Fruit fly (Drosophila melanogaster) whole organism, embryonic: ENCODE measurements around the gene CG43245.
A peak's percentile ranks its signal among the peaks of the same experiment; 100 is the strongest.

Experiments used
- Adf1 ChIP-seq: fragments of 200-800 bp; sonication (Bioruptor generic); IDR thresholded peaks from 2 replicates; pipeline ENCODE4 v1.3.6; 2022; ENCODE audit warnings: missing biosample characterization, missing genetic modification characterization
- Awh ChIP-seq: fragments of 200-800 bp; sonication (Bioruptor generic); IDR thresholded peaks from 2 replicates; pipeline ENCODE4, ENCODE4 v1.3.6; 2022; ENCODE audit warnings: missing biosample characterization, missing genetic modification characterization
- B-H2 ChIP-seq: fragments of 200-800 bp; sonication (Bioruptor generic); optimal IDR thresholded peaks from 2 replicates; lab custom pipeline; 2018; ENCODE audit warnings: missing biosample characterization, mild to moderate bottlenecking, missing genetic modification characterization
- CG13424 ChIP-seq: fragments of 200-800 bp; sonication (Bioruptor generic); optimal IDR thresholded peaks from 2 replicates; lab custom pipeline; 2019; ENCODE audit warnings: missing biosample characterization, mild to moderate bottlenecking, missing genetic modification characterization, moderate library complexity
- CG14014 ChIP-seq: fragments of 200-800 bp; sonication (Bioruptor generic); IDR thresholded peaks from 2 replicates; pipeline ENCODE4 v1.3.6; 2022; ENCODE audit warnings: missing biosample characterization, missing genetic modification characterization
- CG2116 ChIP-seq: fragments of 200-800 bp; sonication (Bioruptor generic); optimal IDR thresholded peaks from 3 replicates; lab custom pipeline; 2018; ENCODE audit warnings: missing biosample characterization, mild to moderate bottlenecking, missing genetic modification characterization
- CG2202 ChIP-seq: fragments of 200-800 bp; sonication (Bioruptor generic); optimal IDR thresholded peaks from 2 replicates; lab custom pipeline; 2018; ENCODE audit warnings: missing biosample characterization, mild to moderate bottlenecking, missing genetic modification characterization
- CG2889 ChIP-seq: fragments of 200-800 bp; sonication (Bioruptor generic); IDR thresholded peaks from 3 replicates; pipeline ENCODE4 v1.3.6; 2022; ENCODE audit warnings: missing biosample characterization, missing genetic modification characterization
- CG30403 ChIP-seq: fragments of 200-800 bp; sonication (Bioruptor generic); optimal IDR thresholded peaks from 3 replicates; lab custom pipeline; 2016; ENCODE audit warnings: missing biosample characterization, missing genetic modification characterization
- CG34376 ChIP-seq: fragments of 200-800 bp; sonication (Bioruptor generic); optimal IDR thresholded peaks from 2 replicates; lab custom pipeline; 2018; ENCODE audit warnings: missing biosample characterization, mild to moderate bottlenecking, missing genetic modification characterization
- CG4730 ChIP-seq: fragments of 200-800 bp; sonication (Bioruptor generic); IDR thresholded peaks from 2 replicates; pipeline ENCODE4 v1.3.6; 2022; ENCODE audit warnings: missing biosample characterization, missing genetic modification characterization
- CG6689 ChIP-seq: fragments of 200-800 bp; sonication (Bioruptor generic); IDR thresholded peaks from 2 replicates; pipeline ENCODE4 v1.3.6; 2022; ENCODE audit warnings: missing biosample characterization, missing genetic modification characterization
- CG6854 ChIP-seq: fragments of 200-800 bp; sonication (Bioruptor generic); optimal IDR thresholded peaks from 3 replicates; lab custom pipeline; 2017; ENCODE audit warnings: missing biosample characterization, mild to moderate bottlenecking, missing genetic modification characterization
- CG7357 ChIP-seq: fragments of 200-800 bp; sonication (Bioruptor generic); IDR thresholded peaks from 3 replicates; pipeline ENCODE4 v1.3.6; 2022; ENCODE audit warnings: missing biosample characterization, missing genetic modification characterization
- CG7839 ChIP-seq: fragments of 200-800 bp; sonication (Bioruptor generic); optimal IDR thresholded peaks from 3 replicates; lab custom pipeline; 2018; ENCODE audit warnings: missing biosample characterization, mild to moderate bottlenecking, missing genetic modification characterization, moderate library complexity
- CG7928 ChIP-seq: fragments of 200-800 bp; sonication (Bioruptor generic); optimal IDR thresholded peaks from 2 replicates; lab custom pipeline; 2017; ENCODE audit warnings: missing biosample characterization, mild to moderate bottlenecking, missing genetic modification characterization
- CG9609 ChIP-seq: fragments of 200-800 bp; sonication (Bioruptor generic); optimal IDR thresholded peaks from 3 replicates; lab custom pipeline; 2016; ENCODE audit warnings: missing biosample characterization, missing genetic modification characterization
- Dll ChIP-seq: fragments of 200-800 bp; sonication (Bioruptor generic); IDR thresholded peaks from 4 replicates; pipeline ENCODE4 v1.3.6; 2022; ENCODE audit warnings: missing biosample characterization, missing genetic modification characterization; ENCODE audit not compliant: partially characterized antibody
- E2f2 ChIP-seq: fragments of 200-800 bp; sonication (Bioruptor generic); IDR thresholded peaks from 2 replicates; pipeline ENCODE4 v1.3.6; 2022; ENCODE audit warnings: missing biosample characterization, missing genetic modification characterization
- GATAe ChIP-seq: fragments of 200-800 bp; sonication (Bioruptor generic); conservative IDR thresholded peaks from 2 replicates; pipeline ENCODE4 v1.3.6; 2022; ENCODE audit warnings: missing biosample characterization, missing genetic modification characterization
- HLH54F ChIP-seq: fragments of 200-800 bp; sonication (Bioruptor generic); optimal IDR thresholded peaks from 3 replicates; lab custom pipeline; 2016; ENCODE audit warnings: missing biosample characterization, missing genetic modification characterization
- Hey ChIP-seq: fragments of 200-800 bp; sonication (Bioruptor generic); optimal IDR thresholded peaks from 3 replicates; lab custom pipeline; 2018; ENCODE audit warnings: missing biosample characterization, mild to moderate bottlenecking, missing genetic modification characterization
- Hr78 ChIP-seq, 2 experiments: fragments of 200-800 bp in 1 of 2; fragments of >200 bp in 1 of 2; sonication (Bioruptor generic) in 1 of 2; optimal IDR thresholded peaks; 2 replicates each; lab custom pipeline; 2017 to 2019; ENCODE audit warnings: missing biosample characterization in 2 of 2, missing genetic modification characterization in 2 of 2, mild to moderate bottlenecking in 1 of 2, moderate library complexity in 1 of 2
- MESR4 ChIP-seq: fragments of 200-800 bp; sonication (Bioruptor generic); optimal IDR thresholded peaks from 2 replicates; lab custom pipeline; 2018; ENCODE audit warnings: missing biosample characterization, mild to moderate bottlenecking, missing genetic modification characterization, moderate library complexity
- NfI ChIP-seq: fragments of 200-800 bp; sonication (Bioruptor generic); optimal IDR thresholded peaks from 3 replicates; lab custom pipeline; 2018; ENCODE audit warnings: missing biosample characterization, mild to moderate bottlenecking, missing genetic modification characterization, moderate library complexity
- Sin3A ChIP-seq: fragments of >200 bp; optimal IDR thresholded peaks from 2 replicates; lab custom pipeline; 2018
- Sry-β ChIP-seq: fragments of 200-800 bp; sonication (Bioruptor generic); optimal IDR thresholded peaks from 2 replicates; lab custom pipeline; 2018; ENCODE audit warnings: missing biosample characterization, mild to moderate bottlenecking, missing genetic modification characterization, moderate library complexity
- Ssrp ChIP-seq: fragments of 200-800 bp; sonication (Bioruptor generic); optimal IDR thresholded peaks from 2 replicates; lab custom pipeline; 2018; ENCODE audit warnings: missing biosample characterization, mild to moderate bottlenecking, missing genetic modification characterization, moderate library complexity
- ara ChIP-seq: fragments of 200-800 bp; sonication (Bioruptor generic); IDR thresholded peaks from 2 replicates; pipeline ENCODE4 v1.3.6; 2022; ENCODE audit warnings: missing biosample characterization, missing genetic modification characterization
- ase ChIP-seq: fragments of 200-800 bp; sonication (Bioruptor generic); IDR thresholded peaks from 3 replicates; pipeline ENCODE4 v1.3.6; 2022; ENCODE audit warnings: missing biosample characterization, missing genetic modification characterization
- chif ChIP-seq, 2 experiments: fragments of 200-800 bp; sonication (Bioruptor generic); optimal IDR thresholded peaks; 3 replicates each; lab custom pipeline; 2016; ENCODE audit warnings: missing biosample characterization in 2 of 2, missing genetic modification characterization in 2 of 2
- chm ChIP-seq: fragments of 200-800 bp; sonication (Bioruptor generic); IDR thresholded peaks from 2 replicates; pipeline ENCODE4 v1.3.6; 2022; ENCODE audit warnings: missing biosample characterization, missing genetic modification characterization
- crc ChIP-seq: fragments of 200-800 bp; sonication (Bioruptor generic); optimal IDR thresholded peaks from 2 replicates; lab custom pipeline; 2016; ENCODE audit warnings: missing biosample characterization, missing genetic modification characterization
- dmrt99B ChIP-seq: fragments of 200-800 bp; sonication (Bioruptor generic); optimal IDR thresholded peaks from 2 replicates; lab custom pipeline; 2018; ENCODE audit warnings: missing biosample characterization, mild to moderate bottlenecking, missing genetic modification characterization, moderate library complexity
- fd3F ChIP-seq: fragments of 200-800 bp; sonication (Bioruptor generic); optimal IDR thresholded peaks from 2 replicates; lab custom pipeline; 2018; ENCODE audit warnings: missing biosample characterization, mild to moderate bottlenecking, missing genetic modification characterization, moderate library complexity
- fu2 ChIP-seq: fragments of 200-800 bp; sonication (Bioruptor generic); optimal IDR thresholded peaks from 2 replicates; lab custom pipeline; 2016; ENCODE audit warnings: missing biosample characterization, missing genetic modification characterization
- gce ChIP-seq: fragments of 200-800 bp; sonication (Bioruptor generic); IDR thresholded peaks from 3 replicates; pipeline ENCODE4 v1.3.6; 2022; ENCODE audit warnings: missing biosample characterization, missing genetic modification characterization
- hbn ChIP-seq: fragments of 200-800 bp; sonication (Bioruptor generic); IDR thresholded peaks from 2 replicates; pipeline ENCODE4 v1.3.6; 2022; ENCODE audit warnings: missing biosample characterization, missing genetic modification characterization; ENCODE audit not compliant: partially characterized antibody
- ind ChIP-seq: fragments of 200-800 bp; sonication (Bioruptor generic); optimal IDR thresholded peaks from 3 replicates; lab custom pipeline; 2016; ENCODE audit warnings: missing biosample characterization, missing genetic modification characterization
- maf-S ChIP-seq: fragments of 200-800 bp; sonication (Bioruptor generic); optimal IDR thresholded peaks from 2 replicates; lab custom pipeline; 2016; ENCODE audit warnings: missing biosample characterization, missing genetic modification characterization
- mirr ChIP-seq: fragments of 200-800 bp; sonication (Bioruptor generic); optimal IDR thresholded peaks from 3 replicates; lab custom pipeline; 2018; ENCODE audit warnings: missing biosample characterization, mild to moderate bottlenecking, missing genetic modification characterization
- psq ChIP-seq: fragments of 200-800 bp; sonication (Bioruptor generic); optimal IDR thresholded peaks from 2 replicates; lab custom pipeline; 2017; ENCODE audit warnings: missing biosample characterization, missing genetic modification characterization
- ro ChIP-seq: fragments of 200-800 bp; sonication (Bioruptor generic); IDR thresholded peaks from 2 replicates; pipeline ENCODE4 v1.3.6; 2022; ENCODE audit warnings: missing biosample characterization, missing genetic modification characterization
- slp2 ChIP-seq: fragments of 200-800 bp; sonication (Bioruptor generic); optimal IDR thresholded peaks from 2 replicates; lab custom pipeline; 2016; ENCODE audit warnings: missing biosample characterization, missing genetic modification characterization
- tll ChIP-seq, 2 experiments: fragments of 200-800 bp in 1 of 2; fragments of >200 bp in 1 of 2; sonication (Bioruptor generic) in 1 of 2; optimal IDR thresholded peaks; 2 replicates each; lab custom pipeline; 2017 to 2019; ENCODE audit warnings: missing biosample characterization in 2 of 2, missing genetic modification characterization in 2 of 2, mild to moderate bottlenecking in 1 of 2, moderate library complexity in 1 of 2
- usp ChIP-seq: fragments of >200 bp; optimal IDR thresholded peaks from 2 replicates; lab custom pipeline; 2017; ENCODE audit warnings: missing biosample characterization, missing genetic modification characterization
- wor ChIP-seq: fragments of 200-800 bp; sonication (Bioruptor generic); IDR thresholded peaks from 2 replicates; pipeline ENCODE4 v1.3.6; 2022; ENCODE audit warnings: missing biosample characterization, missing genetic modification characterization
- zfh1 ChIP-seq: fragments of 200-800 bp; sonication (Bioruptor generic); IDR thresholded peaks from 3 replicates; pipeline ENCODE4 v1.3.6; 2022; ENCODE audit warnings: missing biosample characterization, missing genetic modification characterization

CG43245 gene

DNA sequence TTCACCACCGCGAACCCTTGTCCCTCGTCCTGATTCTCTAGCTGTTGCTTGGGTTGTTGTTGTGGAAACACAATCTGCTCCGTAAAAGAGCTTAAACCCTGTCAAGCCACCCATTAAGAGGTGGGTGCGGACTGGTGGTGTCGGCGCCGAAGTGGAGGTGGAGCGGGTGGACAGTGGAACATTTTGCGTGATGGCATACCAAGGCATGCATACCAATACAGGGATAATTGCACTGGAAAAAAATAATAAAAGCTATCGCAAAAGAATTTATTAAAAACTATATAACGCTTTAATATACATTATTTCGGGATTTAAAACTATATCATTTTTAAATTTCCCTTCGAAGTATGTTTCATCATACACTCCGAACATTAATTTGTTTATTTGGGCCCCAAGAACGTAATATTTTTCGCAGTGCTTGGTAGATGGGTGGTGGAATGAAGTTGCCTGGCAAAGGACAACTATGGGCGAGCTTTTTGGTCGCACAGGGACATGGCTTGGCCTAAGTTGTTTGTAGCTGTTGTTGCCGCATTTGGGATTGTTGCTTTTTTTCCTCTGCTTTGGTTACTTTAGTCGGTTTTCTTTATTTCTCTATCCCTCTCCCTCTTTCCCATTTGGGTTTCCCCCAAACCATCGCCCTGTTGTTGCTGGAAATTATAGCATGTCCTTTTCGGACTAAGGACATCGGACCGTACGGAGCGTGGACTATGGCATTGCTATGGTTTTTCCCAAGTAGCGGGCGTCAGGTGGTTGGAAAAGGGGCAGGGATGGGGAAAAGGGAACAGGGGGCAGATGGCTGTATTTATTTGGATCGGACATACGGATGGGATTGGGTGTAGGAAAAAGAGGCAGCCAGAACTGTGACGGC, 50.9 kb downstream of the CG43245 start (continued):
- TF ChIP-seq fu2 (GFP tag; lab: Kevin White, UChicago) (no peak), Dll (GFP tag; lab: Robert Waterston, UW) (no peak), Sry-β (GFP tag; lab: Kevin White, UChicago) (no peak), CG34376 (peak; percentile 70), CG4730 (GFP tag; lab: Robert Waterston, UW) (peak; percentile 33; the same call in 1 of the 2 replicates), chif (GFP tag; optimal IDR thresholded peaks at IDR 0.05; lab: Kevin White, UChicago) (peak; percentile 12 to 34), E2f2 (GFP tag; lab: Robert Waterston, UW) (peak; percentile 52; the same call in 1 of the 2 replicates), CG7839 (tag; lab: Kevin White, UChicago) (peak; percentile 88), usp (GFP tag; lab: Kevin White, UChicago) (no peak), MESR4 (GFP tag; lab: Kevin White, UChicago) (no peak), mirr (peak; percentile 59), HLH54F (peak; percentile 24), CG30403 (GFP tag; lab: Kevin White, UChicago) (peak; percentile 67), Ssrp (peak; percentile 66), CG14014 (GFP tag; lab: Robert Waterston, UW) (peak; percentile 75), gce (GFP tag; lab: Robert Waterston, UW) (0 out of 3 replicates have a peak, but pooled peaks have one; percentile 23), ase (0 out of 3 replicates have a peak, but pooled peaks have one; percentile 9), CG7357 (GFP tag; lab: Robert Waterston, UW) (peak; percentile 70; the same call in 2 of the 3 replicates), zfh1 (GFP tag; lab: Robert Waterston, UW) (peak; percentile 71), NfI (peak; percentile 64), tll (GFP tag; optimal IDR thresholded peaks at IDR 0.05; lab: Kevin White, UChicago) (no peak), B-H2 (peak; percentile 28), crc (GFP tag; lab: Kevin White, UChicago) (peak; percentile 16), Hey (no peak), Sin3A (lab: Kevin White, UChicago) (no peak), CG2116 (GFP tag; lab: Kevin White, UChicago) (peak; percentile 22), Hr78 (GFP tag; optimal IDR thresholded peaks at IDR 0.05; lab: Kevin White, UChicago) (peak in 1 of 2 experiments; percentile 25), maf-S (GFP tag; lab: Kevin White, UChicago) (peak; percentile 5), CG7928 (GFP tag; lab: Kevin White, UChicago) (peak; percentile 21), CG2889 (GFP tag; lab: Robert Waterston, UW) (peak; percentile 76), dmrt99B (tag; lab: Kevin White, UChicago) (peak; percentile 92), Awh (GFP tag; lab: Robert Waterston, UW) (peak; percentile 64; the same call in 1 of the 2 replicates), psq (GFP tag; lab: Kevin White, UChicago) (no peak), CG6689 (GFP tag; lab: Robert Waterston, UW) (peak; percentile 67), slp2 (peak; percentile 30), hbn (no peak), ind (peak; percentile 70), ara (GFP tag; lab: Robert Waterston, UW) (peak; percentile 62; the same call in 1 of the 2 replicates), CG2202 (tag; lab: Kevin White, UChicago) (peak; percentile 14), CG6854 (GFP tag; lab: Kevin White, UChicago) (peak; percentile 72), GATAe (GFP tag; lab: Robert Waterston, UW) (no peak), fd3F (peak; percentile 63), CG13424 (tag; lab: Kevin White, UChicago) (peak; percentile 80), chm (peak; percentile 15; the same call in 1 of the 2 replicates), ro (GFP tag; lab: Robert Waterston, UW) (no peak), Adf1 (0 out of 2 replicates have a peak, but pooled peaks have one; percentile 13), wor (peak; percentile 63; the same call in 1 of the 2 replicates), CG9609 (GFP tag; lab: Kevin White, UChicago) (no peak)
